Fruit fly (Drosophila melanogaster) whole organism, adult: ENCODE results near the gene CG11562.

ENCODE experiments used
- CG12768 ChIP-seq: fragments of 200-800 bp; sonication (Bioruptor generic); optimal IDR thresholded peaks from 2 replicates; lab custom pipeline; 2017; ENCODE audit warnings: missing biosample characterization, missing genetic modification characterization, mild to moderate bottlenecking, moderate library complexity, missing genetic modification reagents
- CG1620 ChIP-seq: fragments of 200-800 bp; sonication (Bioruptor generic); optimal IDR thresholded peaks from 2 replicates; lab custom pipeline; 2016; ENCODE audit warnings: missing biosample characterization, missing genetic modification characterization
- CG5204 ChIP-seq: fragments of 200-800 bp; sonication (Bioruptor generic); optimal IDR thresholded peaks from 2 replicates; lab custom pipeline; 2016; ENCODE audit warnings: missing biosample characterization, missing genetic modification characterization
- Clk ChIP-seq: fragments of 200-800 bp; sonication (Bioruptor generic); optimal IDR thresholded peaks from 2 replicates; lab custom pipeline; 2017; ENCODE audit warnings: missing biosample characterization, missing genetic modification characterization
- Hr96 ChIP-seq: fragments of 200-800 bp; sonication (Bioruptor generic); optimal IDR thresholded peaks from 2 replicates; lab custom pipeline; 2016; ENCODE audit warnings: missing biosample characterization, missing genetic modification characterization
- Mnt ChIP-seq: fragments of 200-800 bp; sonication (Bioruptor generic); optimal IDR thresholded peaks from 2 replicates; lab custom pipeline; 2016; ENCODE audit warnings: missing biosample characterization, mild to moderate bottlenecking, missing genetic modification characterization
- bab1 ChIP-seq: fragments of 200-800 bp; sonication (Bioruptor generic); optimal IDR thresholded peaks from 3 replicates; lab custom pipeline; 2019; ENCODE audit warnings: missing biosample characterization, mild to moderate bottlenecking, missing genetic modification characterization, moderate library complexity
- cic ChIP-seq: fragments of 200-800 bp; sonication (Bioruptor generic); optimal IDR thresholded peaks from 2 replicates; lab custom pipeline; 2017; ENCODE audit warnings: missing biosample characterization, mild to moderate bottlenecking, missing genetic modification characterization, moderate library complexity
- kay ChIP-seq: fragments of 200-800 bp; sonication (Bioruptor generic); peaks from one replicate; lab custom pipeline; 2016; ENCODE audit warnings: missing biosample characterization, missing genetic modification characterization, borderline replicate concordance
- tj ChIP-seq: fragments of 200-800 bp; sonication (Bioruptor generic); optimal IDR thresholded peaks from 3 replicates; lab custom pipeline; 2017; ENCODE audit warnings: missing biosample characterization, mild to moderate bottlenecking, missing genetic modification characterization, moderate library complexity

DNA sequence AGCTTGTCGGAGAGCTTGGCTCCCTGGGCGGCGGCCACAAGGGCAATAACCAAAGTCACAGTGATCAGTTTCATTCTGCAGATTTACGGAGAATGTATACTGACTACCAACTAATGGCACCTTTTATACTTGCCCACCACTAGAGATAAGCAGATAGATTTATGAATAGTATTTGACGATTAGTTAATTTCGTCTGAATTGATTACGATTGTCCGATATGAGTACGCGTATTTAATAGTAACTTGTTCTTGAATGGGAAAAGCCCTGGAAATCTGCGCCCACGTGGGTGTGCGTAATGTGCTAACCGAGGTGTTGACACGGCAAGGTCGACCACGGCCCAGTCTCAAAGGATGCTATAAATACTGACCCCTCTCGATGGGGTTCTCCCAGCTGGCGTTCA lies 28.9 kb downstream of the CG11562 start, which contains the start of gene CG11911:
- no peak for TF ChIP-seq tj (GFP tag; lab: Kevin White, UChicago)
- no peak for TF ChIP-seq cic
- no peak for TF ChIP-seq kay
- no peak for TF ChIP-seq CG1620 (GFP tag; lab: Kevin White, UChicago)
- TF ChIP-seq Clk: no peak
- TF ChIP-seq CG12768: no peak
- TF ChIP-seq CG5204 (GFP tag; lab: Kevin White, UChicago): no peak
- TF ChIP-seq bab1: no peak
- no peak for TF ChIP-seq Mnt (GFP tag; lab: Kevin White, UChicago)
- no peak for TF ChIP-seq Hr96 (GFP tag; lab: Kevin White, UChicago)
